Fruit fly (Drosophila melanogaster): ENCODE data around the gene Rab7.

The Rab7 gene

DNA sequence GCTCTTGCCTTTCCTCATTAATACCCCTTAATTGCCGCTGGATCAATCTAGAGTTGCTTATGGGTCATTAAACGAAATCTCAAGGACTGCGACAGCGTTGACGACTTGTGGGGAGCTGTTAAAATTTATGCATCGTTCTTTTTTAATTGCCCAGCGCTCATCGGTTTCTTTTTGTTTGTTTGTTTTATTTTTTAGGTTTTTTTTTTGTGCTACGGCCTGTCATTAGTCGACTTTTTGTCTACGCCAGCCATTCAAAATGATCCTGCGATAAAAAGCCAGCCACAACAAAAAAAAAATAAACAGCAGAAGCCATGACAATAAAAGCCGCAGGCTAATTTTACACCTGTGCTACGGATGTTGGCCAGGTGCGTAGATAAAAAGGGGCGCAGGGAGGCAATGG lies 11.1 kb downstream of the Rab7 start:
- TF ChIP-seq N (GFP tag; optimal IDR thresholded peaks at IDR 0.05): no peak
- no peak for TF ChIP-seq sv (GFP tag; optimal IDR thresholded peaks at IDR 0.05)
- TF ChIP-seq Abd-B (GFP tag; optimal IDR thresholded peaks at IDR 0.05): no peak
- TF ChIP-seq fru (GFP tag; optimal IDR thresholded peaks at IDR 0.05): no peak

DNA sequence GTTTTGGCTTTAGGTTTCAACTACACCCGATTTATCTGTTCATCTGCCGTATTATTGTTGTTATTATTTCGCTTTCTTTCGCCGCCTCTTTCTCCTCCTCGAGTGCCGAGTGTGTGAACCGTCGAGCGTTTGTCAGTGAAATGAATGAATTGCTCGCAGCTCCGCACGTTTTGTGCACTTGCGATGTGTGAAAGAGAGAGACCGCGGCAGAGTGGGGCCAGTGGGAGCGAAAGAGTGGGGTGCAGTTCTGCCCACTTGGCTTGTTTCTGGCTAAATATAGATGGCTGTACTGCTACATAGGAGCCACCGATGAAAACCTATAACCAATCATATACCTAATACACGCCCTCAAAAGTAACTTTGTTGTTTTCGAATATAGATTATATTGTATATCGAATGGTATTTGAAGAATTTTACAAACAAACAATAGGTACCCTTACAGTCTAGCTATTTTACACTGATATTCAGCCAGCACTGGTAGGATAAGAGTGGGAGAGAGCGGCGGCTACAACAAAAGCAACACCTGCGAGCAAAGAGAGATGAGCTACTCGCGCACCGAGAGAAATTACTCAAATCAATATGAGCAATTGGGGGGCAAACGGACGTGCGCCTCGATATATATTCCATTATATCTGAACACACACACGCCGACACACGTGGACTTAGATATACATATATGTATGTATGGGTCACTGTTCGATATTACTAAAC lies 13.8 kb downstream of the Rab7 start:
- TF ChIP-seq Dfd (GFP tag; optimal IDR thresholded peaks at IDR 0.05) (no peak), dl (GFP tag; optimal IDR thresholded peaks at IDR 0.05; ENCODE audit: insufficient read depth in 1 of 2, partially characterized antibody in 2 of 2) (peak in 1 of 2 experiments; percentile 9), Hr78 (GFP tag; optimal IDR thresholded peaks at IDR 0.05) (no peak), HLH106 (tag; optimal IDR thresholded peaks at IDR 0.05) (peak; percentile 45), psq (GFP tag; optimal IDR thresholded peaks at IDR 0.05) (peak; percentile 37), Hnf4 (GFP tag; optimal IDR thresholded peaks at IDR 0.05) (no peak), OdsH (GFP tag; optimal IDR thresholded peaks at IDR 0.05) (no peak), GATAd (GFP tag; optimal IDR thresholded peaks at IDR 0.05) (no peak), Mio (GFP tag; optimal IDR thresholded peaks at IDR 0.05) (no peak), ey (GFP tag; optimal IDR thresholded peaks at IDR 0.05) (no peak), Rel (GFP tag; optimal IDR thresholded peaks at IDR 0.05) (no peak), Rel (tag; optimal IDR thresholded peaks at IDR 0.05) (no peak), h (GFP tag; optimal IDR thresholded peaks at IDR 0.05) (peak; percentile 46), sage (GFP tag; optimal IDR thresholded peaks at IDR 0.05) (no peak), rgr (GFP tag; optimal IDR thresholded peaks at IDR 0.05) (no peak), Sp1 (GFP tag; optimal IDR thresholded peaks at IDR 0.05) (peak; percentile 40), fru (GFP tag; optimal IDR thresholded peaks at IDR 0.05) (peak; percentile 34), jim (GFP tag; optimal IDR thresholded peaks at IDR 0.05) (peak; percentile 43), Vsx2 (GFP tag; optimal IDR thresholded peaks at IDR 0.05; ENCODE audit: partially characterized antibody) (peak; percentile 11), N (GFP tag; optimal IDR thresholded peaks at IDR 0.05) (no peak), lola (GFP tag; optimal IDR thresholded peaks at IDR 0.05) (no peak), tai (GFP tag; optimal IDR thresholded peaks at IDR 0.05) (no peak), CrebA (GFP tag; optimal IDR thresholded peaks at IDR 0.05; ENCODE audit: borderline replicate concordance) (no peak), brk (GFP tag; optimal IDR thresholded peaks at IDR 0.05) (no peak), CG9705 (GFP tag; optimal IDR thresholded peaks at IDR 0.05) (no peak), CG32264 (GFP tag; optimal IDR thresholded peaks at IDR 0.05) (no peak), Myc (optimal IDR thresholded peaks at IDR 0.05) (peak; percentile 99), sv (GFP tag; optimal IDR thresholded peaks at IDR 0.05) (no peak), dmrt93B (GFP tag; optimal IDR thresholded peaks at IDR 0.05) (no peak), br (GFP tag; optimal IDR thresholded peaks at IDR 0.05) (peak; percentile 33), foxo (GFP tag; optimal IDR thresholded peaks at IDR 0.05) (no peak), woc (GFP tag; optimal IDR thresholded peaks at IDR 0.05) (peak; percentile 45), Abd-B (GFP tag; optimal IDR thresholded peaks at IDR 0.05) (no peak), usp (GFP tag; optimal IDR thresholded peaks at IDR 0.05) (no peak), pan (optimal IDR thresholded peaks at IDR 0.05) (no peak), Hr83 (GFP tag; optimal IDR thresholded peaks at IDR 0.05; ENCODE audit: poor library complexity, severe bottlenecking) (peak; percentile 70), Dif (GFP tag; optimal IDR thresholded peaks at IDR 0.05; ENCODE audit: partially characterized antibody) (peak; percentile 68)

DNA sequence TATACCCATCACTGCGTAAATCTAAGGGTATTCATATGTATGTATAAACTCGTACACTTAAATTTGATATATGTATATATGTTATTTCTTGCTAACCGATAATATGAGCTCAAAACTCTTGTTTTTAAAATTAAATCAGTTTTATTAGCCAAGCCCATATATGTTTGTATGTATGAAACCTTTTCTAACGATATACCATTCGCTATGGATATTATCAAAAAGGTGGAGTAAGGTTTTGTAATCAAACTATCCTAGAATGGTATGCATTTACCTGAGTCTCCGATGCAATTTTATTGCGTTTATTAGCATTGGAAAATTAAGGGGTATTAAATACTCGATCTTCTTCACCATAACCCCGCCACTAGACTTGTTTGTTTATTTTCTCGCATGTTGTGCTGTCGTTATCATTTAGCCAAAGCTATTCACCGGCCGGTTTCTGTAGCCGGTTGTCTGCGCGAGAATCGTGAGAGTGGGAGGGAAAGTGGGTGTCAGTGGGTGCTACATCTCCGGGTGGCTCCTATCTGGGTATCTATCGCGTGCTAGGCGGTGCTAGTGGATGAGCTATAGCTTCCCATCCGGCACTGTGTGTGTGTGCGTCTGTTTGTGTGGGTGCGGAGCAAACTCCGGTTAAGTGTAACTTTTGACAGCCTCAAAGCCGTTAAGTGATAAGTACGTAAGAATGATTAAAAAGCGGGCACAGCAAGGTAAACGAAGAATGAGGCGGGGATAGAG lies 15.1 kb downstream of the Rab7 start:
- TF ChIP-seq foxo (GFP tag; optimal IDR thresholded peaks at IDR 0.05) (peak in 1 of 2 experiments; percentile 35), sage (GFP tag; optimal IDR thresholded peaks at IDR 0.05) (no peak), CrebA (GFP tag; optimal IDR thresholded peaks at IDR 0.05; ENCODE audit: borderline replicate concordance) (no peak)
